Fruit fly (Drosophila melanogaster): ENCODE data around the gene CG3213.

The CG3213 gene

DNA sequence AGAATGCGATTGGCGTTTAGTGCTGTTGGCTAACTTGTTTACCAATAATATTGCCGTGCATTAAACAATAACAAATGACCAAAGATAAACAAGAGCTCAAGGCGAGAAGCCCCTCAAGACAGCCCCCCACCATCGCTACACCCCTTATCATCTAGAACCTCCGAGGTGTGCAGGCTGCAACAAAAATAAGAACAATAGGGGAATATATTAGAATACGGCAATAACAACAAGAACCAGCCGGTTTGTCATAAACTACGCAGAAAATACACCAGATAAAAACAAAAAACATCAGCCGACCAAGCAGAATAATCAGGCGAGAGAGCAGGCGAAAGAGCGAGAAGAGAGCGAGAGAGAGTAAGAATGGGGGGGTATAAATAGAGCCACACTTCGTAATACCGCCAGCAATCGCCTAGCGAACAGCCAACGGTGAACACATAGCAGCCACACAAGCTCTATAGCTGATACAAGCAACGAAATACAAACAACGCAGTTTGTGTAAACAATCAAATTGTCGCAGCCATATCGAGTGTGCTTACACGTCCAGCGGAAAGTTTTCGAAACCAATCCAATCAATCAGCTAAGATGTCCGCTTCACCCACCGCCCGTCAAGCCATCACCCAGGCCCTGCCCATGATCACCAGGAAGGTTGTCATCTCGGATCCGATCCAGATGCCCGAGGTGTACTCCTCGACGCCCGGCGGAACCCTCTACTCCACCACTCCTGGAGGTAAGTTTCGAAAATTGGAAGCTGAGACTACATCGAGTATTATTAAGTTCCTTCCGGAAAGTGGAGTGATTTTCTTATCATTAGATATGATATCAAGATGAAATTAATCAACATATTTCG, 41.2 kb downstream of the CG3213 start, which contains the start of gene Thor (continued):
- TF ChIP-seq Bteb2 (GFP tag; optimal IDR thresholded peaks at IDR 0.05) (peak; percentile 72), NC2β (GFP tag; optimal IDR thresholded peaks at IDR 0.05) (peak; percentile 72), BEAF-32 (GFP tag; optimal IDR thresholded peaks at IDR 0.05) (no peak), Sry-δ (GFP tag; optimal IDR thresholded peaks at IDR 0.05) (peak; percentile 11), CG8290 (GFP tag; optimal IDR thresholded peaks at IDR 0.05) (no peak), CG8290 (tag; optimal IDR thresholded peaks at IDR 0.05) (peak; percentile 65 to 94), CG18599 (GFP tag; optimal IDR thresholded peaks at IDR 0.05) (peak; percentile 85), Dip2 (GFP tag; IDR thresholded peaks at IDR 0.05) (no peak), CG16815 (GFP tag; optimal IDR thresholded peaks at IDR 0.05) (no peak), tup (GFP tag; optimal IDR thresholded peaks at IDR 0.05) (peak; percentile 63), pfk (GFP tag; optimal IDR thresholded peaks at IDR 0.05) (peak; percentile 29), CHES-1-like (GFP tag; optimal IDR thresholded peaks at IDR 0.05) (peak; percentile 80), so (GFP tag; IDR thresholded peaks at IDR 0.05) (peak; percentile 78; the same call in 2 of the 3 replicates), CG12744 (GFP tag; optimal IDR thresholded peaks at IDR 0.05) (peak; percentile 56), ind (GFP tag; optimal IDR thresholded peaks at IDR 0.05) (no peak), gro (GFP tag; optimal IDR thresholded peaks at IDR 0.05) (peak; percentile 89), sd (tag; optimal IDR thresholded peaks at IDR 0.05) (peak; percentile 72), otp (GFP tag; IDR thresholded peaks at IDR 0.05) (peak; percentile 89), nmo (GFP tag; optimal IDR thresholded peaks at IDR 0.05) (peak; percentile 31), sc (optimal IDR thresholded peaks at IDR 0.05) (no peak), sc (GFP tag; optimal IDR thresholded peaks at IDR 0.05) (peak; percentile 41), caup (GFP tag; optimal IDR thresholded peaks at IDR 0.05; ENCODE audit: severe bottlenecking) (peak; percentile 91), ftz-f1 (GFP tag; optimal IDR thresholded peaks at IDR 0.05) (peak; percentile 58), CG1647 (GFP tag; optimal IDR thresholded peaks at IDR 0.05) (peak; percentile 69), nerfin-2 (GFP tag; IDR thresholded peaks at IDR 0.05; ENCODE audit: partially characterized antibody) (no peak), Abd-B (GFP tag; optimal IDR thresholded peaks at IDR 0.05) (no peak), CG12769 (tag; optimal IDR thresholded peaks at IDR 0.05) (peak; percentile 82), nau (GFP tag; optimal IDR thresholded peaks at IDR 0.05) (peak; percentile 71), corto (GFP tag; optimal IDR thresholded peaks at IDR 0.05) (no peak), Side (GFP tag; optimal IDR thresholded peaks at IDR 0.05) (peak; percentile 87), Lpt (GFP tag; optimal IDR thresholded peaks at IDR 0.05) (no peak), CG7987 (GFP tag; optimal IDR thresholded peaks at IDR 0.05) (peak; percentile 80), YL-1 (GFP tag; optimal IDR thresholded peaks at IDR 0.05) (peak; percentile 76), vvl (GFP tag; IDR thresholded peaks at IDR 0.05) (peak; percentile 87), CG16863 (GFP tag; optimal IDR thresholded peaks at IDR 0.05) (peak; percentile 62), CG3163 (GFP tag; optimal IDR thresholded peaks at IDR 0.05) (peak; percentile 73), CG15514 (GFP tag; optimal IDR thresholded peaks at IDR 0.05) (peak; percentile 61), CG13775 (GFP tag; optimal IDR thresholded peaks at IDR 0.05) (peak; percentile 46), GATAe (GFP tag; conservative IDR thresholded peaks at IDR 0.05) (no peak), ewg (GFP tag; optimal IDR thresholded peaks at IDR 0.05) (peak; percentile 42), ken (GFP tag; IDR thresholded peaks at IDR 0.05) (peak; percentile 75; the same call in 2 of the 3 replicates), CG1832 (GFP tag; optimal IDR thresholded peaks at IDR 0.05) (no peak), CG1603 (tag; optimal IDR thresholded peaks at IDR 0.05) (peak; percentile 40), exex (tag; optimal IDR thresholded peaks at IDR 0.05) (peak; percentile 59), CG3407 (GFP tag; optimal IDR thresholded peaks at IDR 0.05) (peak; percentile 68), CG7745 (tag; optimal IDR thresholded peaks at IDR 0.05) (no peak), danr (GFP tag; IDR thresholded peaks at IDR 0.05) (peak; percentile 65; the same call in 1 of the 2 replicates), ato (GFP tag; IDR thresholded peaks at IDR 0.05; ENCODE audit: partially characterized antibody) (peak; percentile 52)

Data from whole organism, embryonic.